Fruit fly (Drosophila melanogaster): ENCODE measurements around the gene CG3793.

- TF ChIP-seq psq (optimal IDR thresholded peaks at IDR 0.05) (no peak), h (optimal IDR thresholded peaks at IDR 0.05) (no peak), ttk (optimal IDR thresholded peaks at IDR 0.05) (no peak)
Measured at dm6 chr2L:15783785-15784184, 19.8 kb downstream of the CG3793 start, which contains the start of gene t-Grip91.
